Fruit fly (Drosophila melanogaster) whole organism, embryonic: ENCODE measurements around the gene Sdhaf3.

Source experiments
- ATbp ChIP-seq: fragments of 200-800 bp; sonication (Bioruptor generic); optimal IDR thresholded peaks from 2 replicates; lab custom pipeline; 2017; ENCODE audit warnings: missing biosample characterization, mild to moderate bottlenecking, missing genetic modification characterization, missing genetic modification reagents
- Aef1 ChIP-seq: fragments of 200-800 bp; sonication (Bioruptor generic); IDR thresholded peaks from 3 replicates; pipeline ENCODE4 v1.3.6; 2022; ENCODE audit warnings: missing biosample characterization, missing genetic modification characterization
- Awh ChIP-seq: fragments of 200-800 bp; sonication (Bioruptor generic); IDR thresholded peaks from 2 replicates; pipeline ENCODE4, ENCODE4 v1.3.6; 2022; ENCODE audit warnings: missing biosample characterization, missing genetic modification characterization
- Bdp1 ChIP-seq: fragments of 200-800 bp; sonication (Bioruptor generic); optimal IDR thresholded peaks from 3 replicates; lab custom pipeline; 2016; ENCODE audit warnings: missing biosample characterization, missing genetic modification characterization
- CG10209 ChIP-seq: fragments of 200-800 bp; sonication (Bioruptor generic); optimal IDR thresholded peaks from 3 replicates; lab custom pipeline; 2017; ENCODE audit warnings: missing biosample characterization, mild to moderate bottlenecking, missing genetic modification characterization, missing genetic modification reagents
- CG10565 ChIP-seq: fragments of 200-800 bp; sonication (Bioruptor generic); optimal IDR thresholded peaks from 3 replicates; lab custom pipeline; 2016; ENCODE audit warnings: missing biosample characterization, mild to moderate bottlenecking, missing genetic modification characterization
- CG11085 ChIP-seq: fragments of 200-800 bp; sonication (Bioruptor generic); IDR thresholded peaks from 2 replicates; pipeline ENCODE4 v1.3.6; 2022; ENCODE audit warnings: missing biosample characterization, missing genetic modification characterization
- CG11247 ChIP-seq: fragments of 200-800 bp; sonication (Bioruptor generic); IDR thresholded peaks from 2 replicates; pipeline ENCODE4 v1.3.6; 2022; ENCODE audit warnings: missing biosample characterization, missing genetic modification characterization
- CG12236 ChIP-seq: fragments of 200-800 bp; sonication (Bioruptor generic); optimal IDR thresholded peaks from 2 replicates; lab custom pipeline; 2016; ENCODE audit warnings: missing biosample characterization, missing genetic modification characterization
- CG12744 ChIP-seq: fragments of 200-800 bp; sonication (Bioruptor generic); optimal IDR thresholded peaks from 2 replicates; lab custom pipeline; 2016; ENCODE audit warnings: missing biosample characterization, missing genetic modification characterization
- CG13624 ChIP-seq: fragments of 200-800 bp; sonication (Bioruptor generic); optimal IDR thresholded peaks from 2 replicates; lab custom pipeline; 2016; ENCODE audit warnings: missing biosample characterization, missing genetic modification characterization
- CG17186 ChIP-seq: fragments of 200-800 bp; sonication (Bioruptor generic); optimal IDR thresholded peaks from 3 replicates; lab custom pipeline; 2017; ENCODE audit warnings: missing biosample characterization, missing genetic modification reagents, missing genetic modification characterization
- CG17328 ChIP-seq: fragments of 200-800 bp; sonication (Bioruptor generic); IDR thresholded peaks from 2 replicates; pipeline ENCODE4 v1.3.6; 2022; ENCODE audit warnings: missing biosample characterization, missing genetic modification characterization
- CG17385 ChIP-seq: fragments of 200-800 bp; sonication (Bioruptor generic); optimal IDR thresholded peaks from 3 replicates; lab custom pipeline; 2018; ENCODE audit warnings: missing biosample characterization, mild to moderate bottlenecking, missing genetic modification characterization
- CG5180 ChIP-seq: fragments of 200-800 bp; sonication (Bioruptor generic); optimal IDR thresholded peaks from 3 replicates; lab custom pipeline; 2017; ENCODE audit warnings: missing biosample characterization, missing genetic modification characterization, mild to moderate bottlenecking, moderate library complexity, missing genetic modification reagents
- CG6689 ChIP-seq: fragments of 200-800 bp; sonication (Bioruptor generic); IDR thresholded peaks from 2 replicates; pipeline ENCODE4 v1.3.6; 2022; ENCODE audit warnings: missing biosample characterization, missing genetic modification characterization
- CG6765 ChIP-seq: fragments of 200-800 bp; sonication (Bioruptor generic); optimal IDR thresholded peaks from 3 replicates; lab custom pipeline; 2017; ENCODE audit warnings: missing biosample characterization, mild to moderate bottlenecking, missing genetic modification characterization
- CG7372 ChIP-seq: fragments of 200-800 bp; sonication (Bioruptor generic); IDR thresholded peaks from 2 replicates; pipeline ENCODE4 v1.3.6; 2022; ENCODE audit warnings: missing biosample characterization, missing genetic modification characterization
- CG8281 ChIP-seq: fragments of 200-800 bp; sonication (Bioruptor generic); optimal IDR thresholded peaks from 2 replicates; lab custom pipeline; 2018; ENCODE audit warnings: missing biosample characterization, mild to moderate bottlenecking, missing genetic modification characterization, moderate library complexity
- CG9797 ChIP-seq: fragments of 200-800 bp; sonication (Bioruptor generic); optimal IDR thresholded peaks from 3 replicates; lab custom pipeline; 2018; ENCODE audit warnings: missing biosample characterization, mild to moderate bottlenecking, missing genetic modification characterization
- D19B ChIP-seq: fragments of 200-800 bp; sonication (Bioruptor generic); optimal IDR thresholded peaks from 2 replicates; lab custom pipeline; 2017; ENCODE audit warnings: missing biosample characterization, mild to moderate bottlenecking, missing genetic modification characterization
- Dek ChIP-seq: fragments of 200-800 bp; sonication (Bioruptor generic); optimal IDR thresholded peaks from 3 replicates; lab custom pipeline; 2019; ENCODE audit warnings: missing biosample characterization, mild to moderate bottlenecking, missing genetic modification characterization, moderate library complexity
- Gsc ChIP-seq: fragments of 200-800 bp; sonication (Bioruptor generic); IDR thresholded peaks from 2 replicates; pipeline ENCODE4 v1.3.6; 2022; ENCODE audit warnings: missing biosample characterization, missing genetic modification characterization
- MESR4 ChIP-seq: fragments of 200-800 bp; sonication (Bioruptor generic); optimal IDR thresholded peaks from 2 replicates; lab custom pipeline; 2018; ENCODE audit warnings: missing biosample characterization, mild to moderate bottlenecking, missing genetic modification characterization, moderate library complexity
- NK7.1 ChIP-seq: fragments of 200-800 bp; sonication (Bioruptor generic); optimal IDR thresholded peaks from 3 replicates; lab custom pipeline; 2016; ENCODE audit warnings: missing biosample characterization, missing genetic modification characterization
- Nf-YA ChIP-seq: fragments of 200-800 bp; sonication (Bioruptor generic); IDR thresholded peaks from 2 replicates; pipeline ENCODE4 v1.3.6; 2022; ENCODE audit warnings: missing biosample characterization, missing genetic modification characterization
- Nf-YC ChIP-seq: fragments of 200-800 bp; optimal IDR thresholded peaks from 3 replicates; lab custom pipeline; 2019; ENCODE audit warnings: missing biosample characterization, mild to moderate bottlenecking, missing genetic modification characterization, moderate library complexity
- Pdp1 ChIP-seq, 2 experiments: fragments of 200-800 bp; sonication (Bioruptor generic); optimal IDR thresholded peaks; 3 replicates each; lab custom pipeline; 2016; ENCODE audit warnings: missing biosample characterization in 2 of 2, missing genetic modification characterization in 2 of 2, mild to moderate bottlenecking in 1 of 2, moderate library complexity in 1 of 2
- Rx ChIP-seq: fragments of 200-800 bp; sonication (Bioruptor generic); IDR thresholded peaks from 2 replicates; pipeline ENCODE4 v1.3.6; 2022; ENCODE audit warnings: missing biosample characterization, missing genetic modification characterization
- al ChIP-seq: fragments of 200-800 bp; sonication (Bioruptor generic); IDR thresholded peaks from 2 replicates; pipeline ENCODE4 v1.3.6; 2022; ENCODE audit warnings: missing biosample characterization, missing genetic modification characterization
- cg ChIP-seq: fragments of 200-800 bp; sonication (Bioruptor generic); optimal IDR thresholded peaks from 3 replicates; lab custom pipeline; 2019; ENCODE audit warnings: missing biosample characterization, mild to moderate bottlenecking, missing genetic modification characterization, moderate library complexity
- chinmo ChIP-seq: fragments of 200-800 bp; sonication (Bioruptor generic); IDR thresholded peaks from 4 replicates; pipeline ENCODE4 v1.3.6; 2022; ENCODE audit warnings: missing biosample characterization, missing genetic modification characterization; ENCODE audit not compliant: partially characterized antibody
- chn ChIP-seq: fragments of 200-800 bp; sonication (Bioruptor generic); optimal IDR thresholded peaks from 2 replicates; lab custom pipeline; 2016; ENCODE audit warnings: missing biosample characterization, missing genetic modification characterization
- crc ChIP-seq: fragments of 200-800 bp; sonication (Bioruptor generic); optimal IDR thresholded peaks from 2 replicates; lab custom pipeline; 2016; ENCODE audit warnings: missing biosample characterization, missing genetic modification characterization
- grn ChIP-seq: fragments of 200-800 bp; sonication (Bioruptor generic); optimal IDR thresholded peaks from 3 replicates; lab custom pipeline; 2017; ENCODE audit warnings: missing biosample characterization, missing genetic modification characterization
- gt ChIP-seq: fragments of 200-800 bp; sonication (Bioruptor generic); IDR thresholded peaks from 2 replicates; pipeline ENCODE4 v1.3.6; 2022; ENCODE audit warnings: missing biosample characterization, missing genetic modification characterization
- hth ChIP-seq: fragments of >200 bp; optimal IDR thresholded peaks from 2 replicates; lab custom pipeline; 2017; ENCODE audit warnings: inconsistent platforms
- lbe ChIP-seq: fragments of 200-800 bp; sonication (Bioruptor generic); optimal IDR thresholded peaks from 2 replicates; lab custom pipeline; 2016; ENCODE audit warnings: missing biosample characterization, mild to moderate bottlenecking, missing genetic modification characterization
- mam ChIP-seq: fragments of 200-800 bp; sonication (Bioruptor generic); optimal IDR thresholded peaks from 3 replicates; lab custom pipeline; 2016; ENCODE audit warnings: missing biosample characterization, missing genetic modification characterization
- mirr ChIP-seq: fragments of 200-800 bp; sonication (Bioruptor generic); optimal IDR thresholded peaks from 3 replicates; lab custom pipeline; 2018; ENCODE audit warnings: missing biosample characterization, mild to moderate bottlenecking, missing genetic modification characterization
- nau ChIP-seq: fragments of 200-800 bp; sonication (Bioruptor generic); optimal IDR thresholded peaks from 3 replicates; lab custom pipeline; 2017; ENCODE audit warnings: missing biosample characterization, mild to moderate bottlenecking, missing genetic modification characterization, missing genetic modification reagents
- nerfin-1 ChIP-seq: fragments of 200-800 bp; sonication (Bioruptor generic); optimal IDR thresholded peaks from 3 replicates; lab custom pipeline; 2019; ENCODE audit warnings: missing biosample characterization, mild to moderate bottlenecking, missing genetic modification characterization, moderate library complexity
- nerfin-2 ChIP-seq: fragments of 200-800 bp; sonication (Bioruptor generic); IDR thresholded peaks from 2 replicates; pipeline ENCODE4 v1.3.6; 2022; ENCODE audit warnings: missing biosample characterization, missing genetic modification characterization; ENCODE audit not compliant: partially characterized antibody
- peb ChIP-seq: fragments of 200-800 bp; sonication (Bioruptor generic); IDR thresholded peaks from 2 replicates; pipeline ENCODE4 v1.3.6; 2022; ENCODE audit warnings: missing biosample characterization, missing genetic modification characterization
- pnt ChIP-seq: fragments of 200-800 bp; sonication (Bioruptor generic); optimal IDR thresholded peaks from 3 replicates; lab custom pipeline; 2016; ENCODE audit warnings: missing biosample characterization, missing genetic modification characterization
- pros ChIP-seq: fragments of 200-800 bp; sonication (Bioruptor generic); optimal IDR thresholded peaks from 3 replicates; lab custom pipeline; 2019; ENCODE audit warnings: missing biosample characterization, mild to moderate bottlenecking, missing genetic modification characterization, moderate library complexity
- row ChIP-seq: fragments of 200-800 bp; sonication (Bioruptor generic); IDR thresholded peaks from 3 replicates; pipeline ENCODE4 v1.3.6; 2022; ENCODE audit warnings: missing biosample characterization, missing genetic modification characterization
- sisA ChIP-seq: fragments of 200-800 bp; sonication (Bioruptor generic); IDR thresholded peaks from 2 replicates; pipeline ENCODE4 v1.3.6; 2022; ENCODE audit warnings: missing biosample characterization, missing genetic modification characterization
- slou ChIP-seq: fragments of 200-800 bp; sonication (Bioruptor generic); optimal IDR thresholded peaks from 3 replicates; lab custom pipeline; 2016; ENCODE audit warnings: missing biosample characterization, missing genetic modification characterization
- slp2 ChIP-seq: fragments of 200-800 bp; sonication (Bioruptor generic); optimal IDR thresholded peaks from 2 replicates; lab custom pipeline; 2016; ENCODE audit warnings: missing biosample characterization, missing genetic modification characterization
- wek ChIP-seq: fragments of 200-800 bp; sonication (Bioruptor generic); optimal IDR thresholded peaks from 3 replicates; lab custom pipeline; 2018; ENCODE audit warnings: missing biosample characterization, mild to moderate bottlenecking, missing genetic modification characterization, moderate library complexity

Gene Sdhaf3

DNA sequence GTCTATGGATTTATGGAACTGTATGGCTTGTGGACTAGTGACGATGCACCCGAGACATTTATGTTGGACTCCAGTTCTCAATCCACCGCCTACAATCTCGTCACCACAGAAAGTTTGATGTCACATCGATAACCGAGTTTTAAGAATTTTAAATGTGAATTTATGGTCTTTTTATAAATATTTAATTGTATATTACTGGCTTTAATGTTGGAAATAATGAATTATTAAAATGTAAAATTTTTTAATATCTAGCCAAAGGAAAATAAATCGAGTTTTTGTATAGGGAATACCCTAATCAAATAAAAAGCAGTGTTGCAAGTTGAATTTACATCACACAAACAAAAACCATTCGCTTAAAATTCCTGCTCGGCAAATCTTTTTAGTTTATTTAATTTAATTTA, 49.6 kb downstream of the Sdhaf3 start, which contains the start of gene Fntb (continued):
- TF ChIP-seq Nf-YA (GFP tag; lab: Robert Waterston, UW), result no peak
- peak; percentile 58 for TF ChIP-seq D19B
- peak; percentile 20; the same call in 1 of the 2 replicates for TF ChIP-seq CG7372 (GFP tag; lab: Robert Waterston, UW)
- TF ChIP-seq CG10565, result no peak
- no peak for TF ChIP-seq Bdp1
- TF ChIP-seq row, result peak; percentile 90
- TF ChIP-seq chn, result peak; percentile 32
- no peak for TF ChIP-seq grn (GFP tag; lab: Kevin White, UChicago)
- TF ChIP-seq wek (GFP tag; lab: Kevin White, UChicago), result peak; percentile 94
- TF ChIP-seq CG11085, result 0 out of 2 replicates have a peak, but pooled peaks have one; percentile 15
- TF ChIP-seq CG5180, result no peak
- peak; percentile 73 for TF ChIP-seq CG10209 (GFP tag; lab: Kevin White, UChicago)
- peak; percentile 12 for TF ChIP-seq slou (GFP tag; lab: Kevin White, UChicago)
- TF ChIP-seq Pdp1 (GFP tag; optimal IDR thresholded peaks at IDR 0.05; lab: Kevin White, UChicago), result peak; percentile 25 to 57
- TF ChIP-seq al (GFP tag; lab: Robert Waterston, UW), result peak; percentile 66
- TF ChIP-seq CG12236 (GFP tag; lab: Kevin White, UChicago), result no peak
- peak; percentile 40 for TF ChIP-seq CG6765 (GFP tag; lab: Kevin White, UChicago)
- no peak for TF ChIP-seq cg (GFP tag; lab: Kevin White, UChicago)
- TF ChIP-seq Rx (GFP tag; lab: Robert Waterston, UW), result no peak
- TF ChIP-seq sisA, result peak; percentile 66
- peak; percentile 46 for TF ChIP-seq mam (GFP tag; lab: Kevin White, UChicago)
- TF ChIP-seq ATbp (GFP tag; lab: Kevin White, UChicago), result peak; percentile 40
- no peak for TF ChIP-seq slp2 (GFP tag; lab: Kevin White, UChicago)
- peak; percentile 11 for TF ChIP-seq CG12744 (GFP tag; lab: Kevin White, UChicago)
- peak; percentile 7; the same call in 1 of the 2 replicates for TF ChIP-seq peb (GFP tag; lab: Robert Waterston, UW)
- no peak for TF ChIP-seq pnt
- TF ChIP-seq CG17186 (GFP tag; lab: Kevin White, UChicago), result peak; percentile 20
- TF ChIP-seq CG17385 (GFP tag; lab: Kevin White, UChicago), result peak; percentile 71
- TF ChIP-seq Gsc (GFP tag; lab: Robert Waterston, UW), result no peak
- no peak for TF ChIP-seq CG13624
- TF ChIP-seq Dek, result peak; percentile 69
- no peak for TF ChIP-seq hth
- TF ChIP-seq Aef1 (GFP tag; lab: Robert Waterston, UW), result peak; percentile 71
- TF ChIP-seq nerfin-1 (tag; lab: Kevin White, UChicago), result peak; percentile 66
- TF ChIP-seq CG6689 (GFP tag; lab: Robert Waterston, UW), result peak; percentile 49; the same call in 1 of the 2 replicates
- peak; percentile 35 for TF ChIP-seq lbe
- no peak for TF ChIP-seq chinmo (GFP tag; lab: Robert Waterston, UW)
- TF ChIP-seq MESR4 (GFP tag; lab: Kevin White, UChicago), result no peak
- TF ChIP-seq gt (GFP tag; lab: Robert Waterston, UW), result no peak
- peak; percentile 65 for TF ChIP-seq Nf-YC
- TF ChIP-seq Awh (GFP tag; lab: Robert Waterston, UW), result 0 out of 2 replicates have a peak, but pooled peaks have one; percentile 51
- no peak for TF ChIP-seq nau (GFP tag; lab: Kevin White, UChicago)
- no peak for TF ChIP-seq mirr
- TF ChIP-seq CG11247 (GFP tag; lab: Robert Waterston, UW), result peak; percentile 40; the same call in 1 of the 2 replicates
- peak; percentile 26 for TF ChIP-seq NK7.1 (GFP tag; lab: Kevin White, UChicago)
- TF ChIP-seq nerfin-2, result no peak
- TF ChIP-seq CG9797 (GFP tag; lab: Kevin White, UChicago), result no peak
- TF ChIP-seq crc (GFP tag; lab: Kevin White, UChicago), result no peak
- TF ChIP-seq pros, result no peak
- 0 out of 2 replicates have a peak, but pooled peaks have one; percentile 38 for TF ChIP-seq CG17328 (GFP tag; lab: Robert Waterston, UW)
- no peak for TF ChIP-seq CG8281 (tag; lab: Kevin White, UChicago)
